Fruit fly (Drosophila melanogaster): ENCODE data around the gene CG7080.

DNA sequence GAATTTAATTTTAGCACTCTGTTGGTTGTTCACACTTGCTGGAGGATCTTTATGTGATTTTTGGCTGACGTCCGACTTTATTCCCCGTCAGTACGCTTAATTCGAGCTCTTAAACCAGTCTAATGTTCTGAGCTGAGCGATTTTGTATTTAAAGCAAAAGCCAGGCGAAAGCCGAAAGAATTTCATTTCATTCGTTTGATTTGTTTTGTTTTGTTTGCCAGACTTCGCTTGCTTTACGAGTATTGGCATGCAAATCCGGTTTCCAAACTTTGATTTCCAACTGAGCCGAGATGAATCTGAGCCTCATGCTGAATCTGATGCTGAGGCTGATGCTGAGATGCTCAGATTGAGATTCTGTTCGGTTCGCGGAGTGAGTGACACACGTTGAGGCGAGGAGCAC lies 5.0 kb downstream of the CG7080 start, which contains the start of gene CG5391:
- TF ChIP-seq CG8478 (optimal IDR thresholded peaks at IDR 0.05) (no peak), CTCF (optimal IDR thresholded peaks at IDR 0.05) (no peak)
